Fruit fly (Drosophila melanogaster) whole organism, pupa: ENCODE data around the gene Chrac-16.
A peak's percentile ranks its signal among the peaks of the same experiment; 100 is the strongest.

Experiments
- CG13204 ChIP-seq: fragments of 200-800 bp; sonication (Bioruptor generic); optimal IDR thresholded peaks from 2 replicates; lab custom pipeline; 2018; ENCODE audit warnings: missing biosample characterization, mild to moderate bottlenecking, missing genetic modification characterization, moderate library complexity
- CG34367 ChIP-seq: fragments of 200-800 bp; sonication (Bioruptor generic); optimal IDR thresholded peaks from 2 replicates; lab custom pipeline; 2018; ENCODE audit warnings: missing biosample characterization, mild to moderate bottlenecking, missing genetic modification characterization
- EcR ChIP-seq: fragments of 200-800 bp; sonication (Bioruptor generic); optimal IDR thresholded peaks from 3 replicates; lab custom pipeline; 2019; ENCODE audit warnings: missing biosample characterization, missing genetic modification characterization, mild to moderate bottlenecking, moderate library complexity, missing genetic modification reagents
- Snoo ChIP-seq: fragments of 200-800 bp; sonication (Bioruptor generic); optimal IDR thresholded peaks from 3 replicates; lab custom pipeline; 2017; ENCODE audit warnings: missing biosample characterization, mild to moderate bottlenecking, missing genetic modification characterization, inconsistent platforms

DNA sequence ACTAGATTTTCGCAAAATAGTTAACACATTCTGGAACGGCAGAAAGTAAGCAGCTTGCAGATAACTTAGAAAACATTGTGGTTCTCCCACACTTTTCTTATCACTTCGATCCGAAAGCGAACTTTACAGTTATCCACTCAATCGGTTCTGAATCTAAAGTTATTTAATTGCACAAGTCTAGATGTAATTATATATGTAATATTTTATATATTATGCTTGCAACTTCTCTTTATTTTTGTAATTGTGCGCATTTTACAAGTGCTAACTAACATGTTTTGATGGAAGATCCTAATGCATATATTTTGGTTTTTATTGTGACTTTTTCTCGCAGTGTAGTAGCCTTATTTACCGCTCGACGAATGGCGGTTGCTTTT, 13.4 kb downstream of the Chrac-16 start:
- TF ChIP-seq Snoo (tag; lab: Kevin White, UChicago) (peak; percentile 67), CG13204 (GFP tag; lab: Kevin White, UChicago) (peak; percentile 38), EcR (GFP tag; lab: Kevin White, UChicago) (no peak), CG34367 (tag; lab: Kevin White, UChicago) (peak; percentile 43)
